Fruit fly (Drosophila melanogaster): ENCODE results near the gene CG33223.

The CG33223 gene

DNA sequence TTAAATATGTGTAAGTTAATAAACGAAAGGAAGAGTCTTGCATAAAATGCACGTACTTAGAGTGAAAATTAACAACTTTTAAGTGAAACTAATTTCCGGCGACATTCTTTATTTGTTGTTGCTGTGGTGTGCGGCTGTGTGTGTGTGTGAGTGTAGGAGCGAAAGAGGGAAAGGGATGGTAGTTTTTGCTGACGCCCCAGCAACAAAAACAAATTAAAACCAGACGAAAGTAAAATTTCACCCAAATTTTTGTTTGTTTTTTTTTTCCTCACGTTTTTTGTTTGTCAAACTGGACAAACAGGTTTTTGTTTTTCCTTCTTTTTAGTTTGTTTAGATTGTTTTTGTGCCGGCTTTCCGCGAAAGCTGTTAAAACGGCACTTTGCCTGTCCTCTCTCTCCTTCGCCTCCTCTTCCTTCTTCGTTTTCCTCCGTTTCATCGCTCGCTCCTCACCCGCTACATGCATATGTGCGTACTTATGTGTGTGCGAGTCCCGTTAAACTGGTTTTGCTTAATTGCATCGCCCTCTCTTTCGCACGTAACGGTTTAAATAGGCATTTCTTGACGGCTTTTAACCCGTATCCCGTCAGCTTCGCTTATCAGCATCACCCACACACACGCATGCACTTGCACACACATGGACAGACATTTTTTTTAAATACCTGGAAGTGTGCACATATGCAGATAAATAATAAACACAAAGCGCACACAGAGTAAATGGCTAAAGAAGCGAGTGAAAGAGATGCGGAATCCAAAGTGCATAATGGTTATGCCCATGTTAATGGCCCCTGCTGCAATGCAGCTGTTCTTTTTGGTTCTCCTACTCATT, 46.2 kb downstream of the CG33223 start, which contains the start of gene Miga:
TSS of gene Miga (minus strand) at position 536 of the 826 bp plus-strand sequence.
- no peak for TF ChIP-seq h (optimal IDR thresholded peaks at IDR 0.05)

DNA sequence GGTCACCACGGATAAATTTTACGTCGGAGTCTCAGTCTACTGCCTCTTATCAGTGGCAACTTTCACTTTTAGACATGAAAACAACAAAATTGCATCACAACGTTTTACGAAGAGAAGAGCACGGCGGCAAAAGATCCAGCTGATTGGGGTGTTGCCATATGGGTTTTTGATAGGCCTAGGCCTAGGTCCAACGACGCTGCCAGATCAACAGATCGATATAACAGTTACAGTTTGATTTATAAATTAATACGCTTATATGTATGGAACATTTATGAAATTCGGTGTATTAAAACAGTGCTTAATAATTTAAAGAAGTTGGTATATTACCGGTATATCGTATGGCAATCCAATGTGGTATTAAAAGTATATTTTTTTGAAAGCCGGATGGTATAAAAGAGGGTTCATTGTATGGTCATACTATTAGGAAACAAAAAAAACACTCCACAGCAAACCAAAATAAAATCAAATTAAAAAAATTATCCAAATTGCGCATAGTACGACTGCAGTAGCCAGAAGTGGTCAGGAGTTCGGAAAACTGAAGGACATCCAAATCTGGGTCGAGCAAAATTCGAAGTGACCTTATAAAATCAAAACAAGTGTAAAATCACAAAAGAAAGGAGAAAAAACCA, 46.9 kb downstream of the CG33223 start, which contains the start of gene CG1440:
TSS of gene CG1440 (plus strand) at position 402 of the 629 bp plus-strand sequence.
- TF ChIP-seq Myc (optimal IDR thresholded peaks at IDR 0.05) = no peak
- no peak for TF ChIP-seq Sin3A (optimal IDR thresholded peaks at IDR 0.05)
- no peak for TF ChIP-seq insv (optimal IDR thresholded peaks at IDR 0.05)
- TF ChIP-seq psq (optimal IDR thresholded peaks at IDR 0.05) = no peak
- TF ChIP-seq ttk (optimal IDR thresholded peaks at IDR 0.05) = no peak
- no peak for TF ChIP-seq h (optimal IDR thresholded peaks at IDR 0.05)

DNA sequence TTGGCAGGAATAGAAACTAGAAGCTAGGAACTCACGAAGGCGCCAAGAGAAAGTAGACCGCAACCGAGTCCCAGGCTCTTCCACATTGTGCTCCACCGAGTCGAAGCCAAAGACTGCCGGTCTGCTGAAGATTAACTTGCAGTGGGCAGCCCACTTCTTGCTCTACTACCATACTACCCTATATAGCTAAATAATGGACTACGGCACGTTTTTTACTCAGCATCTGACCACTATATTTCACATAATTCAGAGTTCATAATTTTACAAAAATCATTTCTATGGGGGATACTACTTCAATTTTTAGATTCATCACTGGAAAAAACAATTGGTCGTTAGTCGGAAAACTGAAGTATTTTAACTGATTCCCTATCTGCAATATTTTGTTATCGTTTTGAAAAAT, 50.0 kb downstream of the CG33223 start, which contains the start of gene CG32712:
TSS of gene CG32712 (minus strand) at position 101 of the 400 bp plus-strand sequence.
- TF ChIP-seq psq (optimal IDR thresholded peaks at IDR 0.05) = no peak
- TF ChIP-seq h (optimal IDR thresholded peaks at IDR 0.05) = no peak
- no peak for TF ChIP-seq insv (optimal IDR thresholded peaks at IDR 0.05)
- no peak for TF ChIP-seq Sin3A (optimal IDR thresholded peaks at IDR 0.05)
- no peak for TF ChIP-seq ttk (optimal IDR thresholded peaks at IDR 0.05)
- no peak for TF ChIP-seq Myc (optimal IDR thresholded peaks at IDR 0.05)

DNA sequence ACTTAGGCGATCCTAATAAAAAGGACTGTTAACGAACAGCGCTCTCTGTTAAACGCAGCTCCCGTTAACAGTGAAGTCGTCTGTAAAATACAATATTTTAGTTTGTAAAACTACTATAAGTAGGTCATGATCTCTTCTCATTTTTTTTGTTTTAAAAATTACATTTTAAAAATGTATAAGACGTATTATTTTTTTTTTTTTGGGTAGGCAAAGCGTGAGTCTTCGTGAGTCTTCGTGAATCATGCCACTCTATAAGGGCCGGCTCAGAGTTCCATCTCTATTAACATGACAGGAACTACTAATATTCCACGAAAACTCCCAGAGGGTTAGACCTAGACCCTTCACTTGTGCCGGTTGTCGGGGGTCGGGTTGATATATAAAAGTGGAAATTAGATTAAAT, 61.0 kb downstream of the CG33223 start:
- no peak for TF ChIP-seq ttk (optimal IDR thresholded peaks at IDR 0.05)
- no peak for TF ChIP-seq h (optimal IDR thresholded peaks at IDR 0.05)
- no peak for TF ChIP-seq psq (optimal IDR thresholded peaks at IDR 0.05)
- no peak for TF ChIP-seq insv (optimal IDR thresholded peaks at IDR 0.05)
- no peak for TF ChIP-seq Myc (optimal IDR thresholded peaks at IDR 0.05)
- no peak for TF ChIP-seq Sin3A (optimal IDR thresholded peaks at IDR 0.05)

DNA sequence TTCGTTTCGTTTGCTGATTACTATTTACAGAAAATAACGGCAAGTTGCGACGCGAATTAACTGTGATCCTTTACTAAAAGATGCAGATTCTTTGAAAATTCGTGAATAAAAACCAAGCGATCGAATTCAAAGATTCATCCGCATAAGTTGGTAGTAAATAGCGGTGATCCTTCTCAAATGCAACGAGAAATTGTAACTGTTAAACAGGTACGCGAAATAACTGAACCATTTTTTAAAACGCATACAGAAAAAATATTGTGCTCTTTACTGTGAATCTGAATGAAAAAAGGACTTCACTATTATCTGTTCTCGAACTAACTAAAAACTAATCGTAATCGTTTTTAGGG, 62.3 kb downstream of the CG33223 start:
- no peak for TF ChIP-seq h (optimal IDR thresholded peaks at IDR 0.05)
- TF ChIP-seq ttk (optimal IDR thresholded peaks at IDR 0.05) = no peak
- TF ChIP-seq psq (optimal IDR thresholded peaks at IDR 0.05) = no peak
- TF ChIP-seq insv (optimal IDR thresholded peaks at IDR 0.05) = no peak
- no peak for TF ChIP-seq Sin3A (optimal IDR thresholded peaks at IDR 0.05)
- no peak for TF ChIP-seq Myc (optimal IDR thresholded peaks at IDR 0.05)

DNA sequence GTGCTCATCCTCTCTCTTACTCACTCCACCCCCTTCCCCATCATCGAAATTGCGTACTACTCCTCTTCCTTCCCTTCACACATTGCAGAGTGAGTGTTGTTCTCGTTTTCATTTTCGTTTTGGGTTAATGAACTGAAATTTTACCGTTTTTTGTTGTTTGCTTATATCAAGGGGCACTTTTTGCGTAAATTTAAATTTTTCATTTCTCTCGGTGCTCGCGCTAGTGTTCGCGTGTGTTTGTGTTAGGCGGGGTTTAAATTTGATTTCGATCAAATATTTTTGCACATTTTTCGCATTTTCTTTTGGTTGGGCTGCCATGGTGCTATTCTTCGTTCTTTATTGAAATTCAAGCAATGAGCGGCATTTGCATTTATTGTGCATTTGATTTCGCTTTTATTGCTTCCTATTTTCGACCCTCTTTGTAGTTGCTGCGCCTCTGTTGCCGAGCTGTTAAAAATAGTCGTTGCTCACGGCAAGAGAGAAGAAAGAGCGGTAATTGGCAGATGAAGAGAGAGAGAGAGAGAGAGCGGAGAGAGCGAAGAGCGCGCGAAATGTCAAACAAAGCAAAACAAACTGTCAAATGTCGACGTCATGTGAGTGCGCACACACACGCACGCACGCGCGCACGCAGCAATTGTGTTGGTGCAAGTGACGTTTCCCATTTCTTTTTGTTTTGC, 62.8 kb downstream of the CG33223 start:
- no peak for TF ChIP-seq Myc (optimal IDR thresholded peaks at IDR 0.05)

DNA sequence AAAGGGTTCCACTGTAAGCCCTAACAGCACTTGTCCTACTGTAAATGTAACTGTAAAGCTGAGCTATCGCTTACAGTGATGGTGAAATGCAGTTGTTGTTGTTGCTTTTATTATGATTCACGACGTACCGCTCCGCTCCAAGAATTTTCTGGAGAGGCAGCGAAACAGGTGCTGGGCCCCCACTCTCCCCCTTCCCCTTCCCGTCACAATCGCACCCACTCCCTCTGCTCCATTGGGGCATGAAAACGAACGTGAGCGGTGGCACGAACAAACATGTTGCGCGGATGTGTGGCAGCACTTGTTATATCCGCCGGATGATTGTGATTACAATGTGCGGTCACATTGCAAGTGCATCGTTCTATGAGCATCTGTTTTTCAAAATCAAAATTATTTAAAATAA, 64.2 kb downstream of the CG33223 start:
- TF ChIP-seq insv (optimal IDR thresholded peaks at IDR 0.05) = no peak
- no peak for TF ChIP-seq psq (optimal IDR thresholded peaks at IDR 0.05)
- TF ChIP-seq ttk (optimal IDR thresholded peaks at IDR 0.05) = no peak
- TF ChIP-seq h (optimal IDR thresholded peaks at IDR 0.05) = no peak

DNA sequence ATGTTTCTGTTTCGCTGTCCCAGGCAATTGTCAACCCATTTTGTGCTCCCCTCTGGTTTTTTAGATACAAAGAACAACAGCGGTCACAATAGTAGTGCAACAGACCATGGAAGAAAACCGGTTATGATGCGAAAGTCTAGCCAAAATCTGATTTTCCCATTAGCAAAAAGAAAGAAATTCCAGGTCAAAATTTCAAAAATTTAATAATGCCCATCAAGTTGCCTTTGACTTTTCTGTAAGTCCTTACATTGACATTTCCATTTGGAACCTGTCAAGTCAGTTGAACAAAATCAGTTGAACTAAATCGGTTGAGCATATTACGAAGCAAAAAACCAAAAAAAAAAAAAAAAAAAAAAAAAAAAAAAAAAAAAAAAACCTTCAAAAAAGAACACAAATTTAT, 66.7 kb downstream of the CG33223 start:
- TF ChIP-seq psq (optimal IDR thresholded peaks at IDR 0.05) = no peak
- no peak for TF ChIP-seq h (optimal IDR thresholded peaks at IDR 0.05)
- TF ChIP-seq Sin3A (optimal IDR thresholded peaks at IDR 0.05) = no peak
- no peak for TF ChIP-seq ttk (optimal IDR thresholded peaks at IDR 0.05)
- TF ChIP-seq insv (optimal IDR thresholded peaks at IDR 0.05) = no peak
- no peak for TF ChIP-seq Myc (optimal IDR thresholded peaks at IDR 0.05)

DNA sequence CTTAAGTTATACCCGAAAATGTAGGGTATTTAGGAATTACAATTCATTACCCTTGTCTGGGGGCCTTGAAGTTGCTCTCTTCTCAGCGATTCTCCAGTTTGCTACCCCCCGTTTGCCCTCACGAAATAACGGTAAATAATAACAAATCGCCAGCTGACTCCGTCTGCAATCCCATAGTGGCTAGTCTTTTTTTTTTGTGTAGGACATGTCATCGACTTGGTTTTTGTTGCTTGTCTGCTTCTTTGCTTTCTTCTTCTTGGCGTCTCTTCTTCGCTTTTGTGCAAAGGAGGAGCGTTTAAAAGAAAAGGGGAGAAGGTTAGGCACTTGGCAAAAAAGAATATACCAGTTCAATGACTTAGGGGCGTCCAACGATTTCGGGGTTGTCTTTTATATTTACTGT, 67.5 kb downstream of the CG33223 start:
- TF ChIP-seq h (optimal IDR thresholded peaks at IDR 0.05) = no peak
- no peak for TF ChIP-seq insv (optimal IDR thresholded peaks at IDR 0.05)
- no peak for TF ChIP-seq ttk (optimal IDR thresholded peaks at IDR 0.05)
- TF ChIP-seq Sin3A (optimal IDR thresholded peaks at IDR 0.05) = no peak
- no peak for TF ChIP-seq psq (optimal IDR thresholded peaks at IDR 0.05)
- TF ChIP-seq Myc (optimal IDR thresholded peaks at IDR 0.05) = no peak

Data from Kc167 (cell line).